Worm (Caenorhabditis elegans) whole organism, L4 larva: ENCODE results near the gene T02C1.1.

Experiments used
- F10B5.3 ChIP-seq: sonication (generic microtip); optimal IDR thresholded peaks from 2 replicates; lab custom pipeline; 2016; ENCODE audit warnings: mild to moderate bottlenecking, missing genetic modification characterization, missing compliant biosample characterization
- F44E2.7 ChIP-seq: fragments of 200-800 bp; sonication (Bioruptor generic); IDR thresholded peaks from 2 replicates; pipeline ENCODE4 v2.1.2; 2022; ENCODE audit warnings: missing genetic modification characterization, missing compliant biosample characterization
- F49E8.2 ChIP-seq: sonication (generic microtip); optimal IDR thresholded peaks from 2 replicates; lab custom pipeline; 2016; ENCODE audit warnings: missing compliant biosample characterization, mild to moderate bottlenecking, missing genetic modification characterization, borderline replicate concordance
- R02D3.7 ChIP-seq: fragments of 150-350 bp; sonication (generic microtip); optimal IDR thresholded peaks from 3 replicates; lab custom pipeline; 2014; ENCODE audit warnings: missing biosample characterization, missing genetic modification characterization
- attf-4 ChIP-seq: sonication (generic microtip); optimal IDR thresholded peaks from 3 replicates; lab custom pipeline; 2017; ENCODE audit warnings: missing biosample characterization, missing genetic modification characterization
- ceh-20 ChIP-seq: fragments of 200-800 bp; sonication (Bioruptor generic); IDR thresholded peaks from 2 replicates; pipeline ENCODE4 v1.3.6; 2022; ENCODE audit warnings: missing genetic modification reagents, missing genetic modification characterization, missing compliant biosample characterization
- ceh-44 ChIP-seq: fragments of 200-800 bp; sonication (Bioruptor generic); IDR thresholded peaks from 2 replicates; pipeline ENCODE4 v1.3.6; 2022; ENCODE audit warnings: missing genetic modification reagents, missing genetic modification characterization, missing compliant biosample characterization
- ceh-82 ChIP-seq: sonication (generic microtip); optimal IDR thresholded peaks from 2 replicates; lab custom pipeline; 2017; ENCODE audit warnings: missing biosample characterization, missing genetic modification characterization
- cey-2 ChIP-seq: sonication (generic microtip); optimal IDR thresholded peaks from 3 replicates; lab custom pipeline; 2017; ENCODE audit warnings: missing genetic modification characterization, mild to moderate bottlenecking, missing compliant biosample characterization, antibody characterized with exemption, borderline replicate concordance; ENCODE audit not compliant: insufficient read depth
- ctbp-1 ChIP-seq: fragments of 200-800 bp; sonication (Bioruptor generic); IDR thresholded peaks from 2 replicates; pipeline ENCODE4 v1.3.6; 2022; ENCODE audit warnings: missing genetic modification reagents, missing genetic modification characterization, missing compliant biosample characterization
- daf-12 ChIP-seq: fragments of 150-350 bp; optimal IDR thresholded peaks from 2 replicates; lab custom pipeline; 2014; ENCODE audit warnings: missing biosample characterization, missing genetic modification reagents, missing genetic modification characterization
- daf-16 ChIP-seq, 3 experiments: sonication (generic microtip); optimal IDR thresholded peaks; 2 replicates each; lab custom pipeline; 2016 to 2017; ENCODE audit warnings: missing genetic modification characterization in 3 of 3, missing genetic modification reagents in 3 of 3, mild to moderate bottlenecking in 2 of 3, missing compliant biosample characterization in 2 of 3, missing biosample characterization in 1 of 3, moderate library complexity in 1 of 3
- daf-19 ChIP-seq: fragments of 200-800 bp; sonication (Bioruptor generic); conservative IDR thresholded peaks from 2 replicates; pipeline ENCODE4 v1.3.6; 2022; ENCODE audit warnings: missing genetic modification characterization, missing compliant biosample characterization
- dmd-9 ChIP-seq: fragments of 200-800 bp; sonication (Bioruptor generic); IDR thresholded peaks from 2 replicates; pipeline ENCODE4 v1.3.6; 2022; ENCODE audit warnings: missing genetic modification reagents, missing genetic modification characterization, missing compliant biosample characterization
- duxl-1 ChIP-seq: sonication (generic microtip); optimal IDR thresholded peaks from 2 replicates; lab custom pipeline; 2016; ENCODE audit warnings: mild to moderate bottlenecking, missing genetic modification characterization, moderate library complexity, missing compliant biosample characterization; ENCODE audit not compliant: poor library complexity
- dve-1 ChIP-seq: sonication (generic microtip); optimal IDR thresholded peaks from 2 replicates; lab custom pipeline; 2017; ENCODE audit warnings: antibody characterized with exemption, mild to moderate bottlenecking, missing genetic modification characterization, missing compliant biosample characterization; ENCODE audit not compliant: insufficient read depth
- egl-27 ChIP-seq: sonication (generic microtip); optimal IDR thresholded peaks from 3 replicates; lab custom pipeline; 2017; ENCODE audit warnings: missing biosample characterization, missing genetic modification reagents, missing genetic modification characterization
- fos-1 ChIP-seq: fragments of 150-350 bp; optimal IDR thresholded peaks from 2 replicates; lab custom pipeline; 2014; ENCODE audit warnings: missing biosample characterization, missing genetic modification characterization
- gei-8 ChIP-seq: fragments of 200-800 bp; sonication (Bioruptor generic); optimal IDR thresholded peaks from 2 replicates; lab custom pipeline; 2018; ENCODE audit warnings: mild to moderate bottlenecking, missing genetic modification characterization, missing compliant biosample characterization
- hif-1 ChIP-seq, 2 experiments: sonication (generic microtip); optimal IDR thresholded peaks; 2 replicates each; lab custom pipeline; 2016 to 2017; ENCODE audit warnings: missing compliant biosample characterization in 2 of 2, missing genetic modification characterization in 2 of 2, missing genetic modification reagents in 2 of 2, missing genotype in 2 of 2, mild to moderate bottlenecking in 1 of 2
- hlh-30 ChIP-seq: sonication (generic microtip); optimal IDR thresholded peaks from 2 replicates; lab custom pipeline; 2017; ENCODE audit warnings: antibody characterized with exemption, mild to moderate bottlenecking, missing genetic modification characterization, missing compliant biosample characterization; ENCODE audit not compliant: insufficient read depth
- hmg-1.1 ChIP-seq: fragments of 200-800 bp; sonication (Bioruptor generic); IDR thresholded peaks from 2 replicates; pipeline ENCODE4 v1.3.6; 2022; ENCODE audit warnings: missing genetic modification reagents, missing genetic modification characterization, missing compliant biosample characterization
- lim-7 ChIP-seq: fragments of 200-800 bp; sonication (Bioruptor generic); IDR thresholded peaks from 2 replicates; pipeline ENCODE4 v1.3.6; 2022; ENCODE audit warnings: missing genetic modification characterization, missing compliant biosample characterization
- lin-1 ChIP-seq: fragments of 200-800 bp; sonication (Bioruptor generic); IDR thresholded peaks from 2 replicates; pipeline ENCODE4 v1.3.6; 2022; ENCODE audit warnings: missing genetic modification reagents, missing genetic modification characterization, missing compliant biosample characterization
- lin-13 ChIP-seq: fragments of 150-350 bp; optimal IDR thresholded peaks from 2 replicates; lab custom pipeline; 2014; ENCODE audit warnings: missing biosample characterization, missing genetic modification reagents, missing genetic modification characterization
- lin-38 ChIP-seq: fragments of 200-800 bp; sonication (Bioruptor generic); IDR thresholded peaks from 2 replicates; pipeline ENCODE4 v1.3.6; 2022; ENCODE audit warnings: missing genetic modification reagents, missing genetic modification characterization, missing compliant biosample characterization
- lin-39 ChIP-seq: fragments of 150-350 bp; optimal IDR thresholded peaks from 2 replicates; lab custom pipeline; 2014; ENCODE audit warnings: missing biosample characterization, missing genetic modification reagents, missing genetic modification characterization
- mdl-1 ChIP-seq, 2 experiments: fragments of 150-350 bp in 1 of 2; sonication (generic microtip) in 1 of 2; optimal IDR thresholded peaks; 2 replicates each; lab custom pipeline; 2014 to 2017; ENCODE audit warnings: missing biosample characterization in 2 of 2, missing genetic modification characterization in 2 of 2
- mep-1 ChIP-seq: fragments of 150-350 bp; sonication (generic microtip); optimal IDR thresholded peaks from 3 replicates; lab custom pipeline; 2014; ENCODE audit warnings: missing biosample characterization, missing genetic modification characterization
- mxl-3 ChIP-seq: fragments of 200-800 bp; sonication (Bioruptor generic); optimal IDR thresholded peaks from 2 replicates; lab custom pipeline; 2018; ENCODE audit warnings: mild to moderate bottlenecking, missing genetic modification characterization, missing compliant biosample characterization
- nhr-102 ChIP-seq: sonication (generic microtip); optimal IDR thresholded peaks from 2 replicates; lab custom pipeline; 2016; ENCODE audit warnings: mild to moderate bottlenecking, missing genetic modification characterization, moderate library complexity, missing compliant biosample characterization
- nhr-237 ChIP-seq: sonication (generic microtip); optimal IDR thresholded peaks from 2 replicates; lab custom pipeline; 2017; ENCODE audit warnings: missing biosample characterization, missing genetic modification characterization
- nhr-25 ChIP-seq: sonication (generic microtip); optimal IDR thresholded peaks from 2 replicates; lab custom pipeline; 2017; ENCODE audit warnings: missing genetic modification characterization, mild to moderate bottlenecking, missing compliant biosample characterization, antibody characterized with exemption, moderate library complexity, borderline replicate concordance; ENCODE audit not compliant: insufficient read depth
- nhr-28 ChIP-seq: fragments of 150-350 bp; optimal IDR thresholded peaks from 2 replicates; lab custom pipeline; 2014; ENCODE audit warnings: missing biosample characterization, missing genetic modification characterization
- nhr-41 ChIP-seq: fragments of 200-800 bp; sonication (Bioruptor generic); IDR thresholded peaks from 2 replicates; pipeline ENCODE4 v1.3.6; 2022; ENCODE audit warnings: missing genetic modification reagents, missing genetic modification characterization, missing compliant biosample characterization
- nhr-48 ChIP-seq: sonication (generic microtip); optimal IDR thresholded peaks from 2 replicates; lab custom pipeline; 2016; ENCODE audit warnings: mild to moderate bottlenecking, missing genetic modification characterization, missing compliant biosample characterization
- nhr-77 ChIP-seq: fragments of 150-350 bp; optimal IDR thresholded peaks from 2 replicates; lab custom pipeline; 2014; ENCODE audit warnings: missing biosample characterization, missing genetic modification characterization
- php-3 ChIP-seq: fragments of 200-800 bp; sonication (Bioruptor generic); IDR thresholded peaks from 2 replicates; pipeline ENCODE4 v1.3.6; 2022; ENCODE audit warnings: missing genetic modification reagents, missing genetic modification characterization, missing compliant biosample characterization
- rbr-2 ChIP-seq: sonication (generic microtip); optimal IDR thresholded peaks from 2 replicates; lab custom pipeline; 2016; ENCODE audit warnings: missing genotype, missing genetic modification characterization, missing compliant biosample characterization
- sdz-12 ChIP-seq: fragments of 200-800 bp; sonication (Bioruptor generic); optimal IDR thresholded peaks from 2 replicates; lab custom pipeline; 2018; ENCODE audit warnings: mild to moderate bottlenecking, missing genetic modification characterization, missing compliant biosample characterization
- skn-1 ChIP-seq: fragments of 150-350 bp; optimal IDR thresholded peaks from 2 replicates; lab custom pipeline; 2014; ENCODE audit warnings: missing biosample characterization, missing genetic modification characterization
- snpc-1.2 ChIP-seq: fragments of 200-800 bp; sonication (Bioruptor generic); IDR thresholded peaks from 2 replicates; pipeline ENCODE4 v1.3.6; 2022; ENCODE audit warnings: missing genetic modification reagents, missing genetic modification characterization, missing compliant biosample characterization
- snpc-4 ChIP-seq: fragments of 150-350 bp; optimal IDR thresholded peaks from 2 replicates; lab custom pipeline; 2014; ENCODE audit warnings: missing biosample characterization, missing genetic modification characterization
- vab-7 ChIP-seq: fragments of 200-800 bp; sonication (Bioruptor generic); IDR thresholded peaks from 2 replicates; pipeline ENCODE4 v1.3.6; 2022; ENCODE audit warnings: missing genetic modification reagents, missing genetic modification characterization, missing compliant biosample characterization
- zag-1 ChIP-seq: fragments of 150-350 bp; optimal IDR thresholded peaks from 2 replicates; lab custom pipeline; 2014; ENCODE audit warnings: missing biosample characterization, missing genetic modification characterization
- zfp-2 ChIP-seq: sonication (generic microtip); optimal IDR thresholded peaks from 2 replicates; lab custom pipeline; 2016; ENCODE audit warnings: mild to moderate bottlenecking, missing genetic modification characterization, missing compliant biosample characterization
- zip-11 ChIP-seq: fragments of 200-800 bp; sonication (Bioruptor generic); IDR thresholded peaks from 2 replicates; pipeline ENCODE4 v1.3.6; 2022; ENCODE audit warnings: missing genetic modification characterization, missing compliant biosample characterization

Gene T02C1.1

DNA sequence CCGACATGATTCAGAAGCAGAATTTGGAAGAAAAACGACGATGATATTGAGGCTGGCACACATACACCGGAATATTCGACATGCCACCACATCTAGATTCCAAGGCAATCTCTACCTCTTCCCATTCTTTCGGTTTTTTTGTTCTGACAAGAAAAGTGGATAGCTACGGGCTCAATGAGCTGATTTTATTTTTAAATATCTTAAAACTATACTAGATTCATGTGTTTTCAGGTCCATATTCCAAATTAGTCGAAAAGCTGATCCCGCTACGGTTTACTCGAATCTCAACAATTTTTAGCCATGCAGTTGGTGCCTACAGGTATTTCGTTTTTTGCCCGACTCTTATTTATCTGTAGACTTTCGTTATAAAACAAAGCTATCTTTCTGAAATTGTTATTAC, 4.7 kb upstream of the T02C1.1 start, which contains the start of gene dat-1:
Gene dat-1 (plus strand): TSS at position 301 of the 400 bp plus-strand sequence.
- TF ChIP-seq daf-19 (GFP tag; lab: Robert Waterston, UW) (no peak), nhr-102 (tag; lab: Kevin White, UChicago) (no peak), hlh-30 (tag; lab: Kevin White, UChicago) (no peak), dmd-9 (GFP tag; lab: Robert Waterston, UW) (no peak), mxl-3 (GFP tag; lab: Kevin White, UChicago) (no peak), ctbp-1 (GFP tag; lab: Robert Waterston, UW) (no peak), zag-1 (tag; lab: Kevin White, UChicago) (no peak), nhr-25 (tag; lab: Kevin White, UChicago) (no peak), sdz-12 (GFP tag; lab: Kevin White, UChicago) (no peak), nhr-28 (tag; lab: Kevin White, UChicago) (no peak), mep-1 (tag; lab: Kevin White, UChicago) (no peak), F49E8.2 (tag; lab: Kevin White, UChicago) (no peak), lin-13 (GFP tag; lab: Kevin White, UChicago) (no peak), hmg-1.1 (GFP tag; lab: Robert Waterston, UW) (no peak), egl-27 (no peak), R02D3.7 (tag; lab: Kevin White, UChicago) (no peak), lim-7 (GFP tag; lab: Robert Waterston, UW) (no peak), ceh-44 (GFP tag; lab: Robert Waterston, UW) (no peak)

DNA sequence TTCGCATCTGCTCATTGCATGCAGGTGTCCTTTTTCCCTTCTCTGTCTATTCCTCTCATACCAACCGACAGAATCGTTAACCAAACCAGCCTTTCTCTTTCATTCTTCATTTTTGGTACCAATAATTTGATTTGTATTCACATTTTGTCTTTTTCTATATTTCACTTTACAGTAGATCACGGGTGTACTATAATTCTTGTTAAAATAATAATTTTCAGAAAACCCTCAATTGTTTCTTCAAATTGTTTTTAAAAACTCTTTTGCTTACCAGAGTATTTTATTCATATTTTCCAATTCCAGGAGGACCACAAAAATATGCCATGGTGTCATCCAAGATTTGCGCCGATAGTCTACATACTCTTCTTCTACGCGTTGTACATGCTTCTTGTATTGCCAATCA, 3.4 kb downstream of the T02C1.1 start, which contains the start of gene T02C1.2:
Gene T02C1.2 (plus strand): TSS at position 301 of the 400 bp plus-strand sequence.
- TF ChIP-seq gei-8 (GFP tag; lab: Kevin White, UChicago) (no peak), lin-1 (GFP tag; lab: Robert Waterston, UW) (no peak), vab-7 (no peak), nhr-48 (no peak), mdl-1 (tag; optimal IDR thresholded peaks at IDR 0.05; lab: Kevin White, UChicago) (no peak), snpc-4 (tag; lab: Kevin White, UChicago) (no peak), zfp-2 (tag; lab: Kevin White, UChicago) (no peak), zag-1 (tag; lab: Kevin White, UChicago) (no peak), nhr-237 (tag; lab: Kevin White, UChicago) (no peak), rbr-2 (no peak), F44E2.7 (GFP tag; lab: Robert Waterston, UW) (no peak), php-3 (GFP tag; lab: Robert Waterston, UW) (no peak), cey-2 (tag; lab: Kevin White, UChicago) (no peak), hmg-1.1 (GFP tag; lab: Robert Waterston, UW) (no peak), lim-7 (GFP tag; lab: Robert Waterston, UW) (no peak), zip-11 (no peak), ceh-20 (no peak), daf-12 (tag; lab: Kevin White, UChicago) (no peak), F10B5.3 (tag; lab: Kevin White, UChicago) (no peak), skn-1 (no peak)

DNA sequence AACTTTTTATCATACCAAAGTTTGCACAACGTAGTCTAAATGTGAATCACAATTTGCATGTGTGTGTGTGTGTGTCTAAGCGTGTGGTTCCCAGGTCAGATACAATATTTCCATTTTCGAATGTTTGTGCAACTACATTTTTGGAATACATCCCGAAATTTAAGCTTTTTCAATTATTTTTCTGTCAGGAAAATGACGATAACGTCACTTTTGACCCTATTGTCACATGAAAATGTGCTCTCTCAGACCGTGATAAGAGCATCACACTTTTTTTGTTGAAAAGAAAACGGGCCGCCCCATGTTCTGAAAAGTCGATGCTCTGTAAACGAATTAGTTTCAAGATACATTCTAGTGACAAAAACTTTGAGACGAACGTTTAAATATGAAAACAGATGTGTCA, 7.7 kb downstream of the T02C1.1 start:
- TF ChIP-seq nhr-28 (tag; lab: Kevin White, UChicago), result peak; percentile 79
- peak; percentile 20 for TF ChIP-seq nhr-102 (tag; lab: Kevin White, UChicago)
- no peak for TF ChIP-seq F49E8.2 (tag; lab: Kevin White, UChicago)
- TF ChIP-seq attf-4 (tag; lab: Kevin White, UChicago), result no peak
- no peak for TF ChIP-seq lin-38 (GFP tag; lab: Robert Waterston, UW)
- TF ChIP-seq snpc-1.2 (GFP tag; lab: Robert Waterston, UW), result no peak
- TF ChIP-seq lin-39, result no peak
- no peak for TF ChIP-seq sdz-12 (GFP tag; lab: Kevin White, UChicago)
- no peak for TF ChIP-seq F44E2.7 (GFP tag; lab: Robert Waterston, UW)
- TF ChIP-seq nhr-41, result no peak
- no peak for TF ChIP-seq duxl-1 (tag; lab: Kevin White, UChicago)
- TF ChIP-seq ctbp-1 (GFP tag; lab: Robert Waterston, UW), result no peak
- TF ChIP-seq ceh-44 (GFP tag; lab: Robert Waterston, UW), result no peak
- TF ChIP-seq daf-16 (GFP tag; optimal IDR thresholded peaks at IDR 0.05; lab: Kevin White, UChicago), result no peak
- TF ChIP-seq daf-16 (tag; optimal IDR thresholded peaks at IDR 0.05; lab: Kevin White, UChicago), result peak; percentile 63
- TF ChIP-seq hif-1 (tag; optimal IDR thresholded peaks at IDR 0.05; lab: Kevin White, UChicago), result peak in 1 of 2 experiments; percentile 26
- no peak for TF ChIP-seq fos-1
- TF ChIP-seq ceh-82 (tag; lab: Kevin White, UChicago), result no peak
- peak; percentile 29 for TF ChIP-seq nhr-77 (tag; lab: Kevin White, UChicago)
- TF ChIP-seq dve-1 (tag; lab: Kevin White, UChicago), result peak; percentile 11
